Fruit fly (Drosophila melanogaster): Measurements from ENCODE around the gene Afg3l2.

DNA sequence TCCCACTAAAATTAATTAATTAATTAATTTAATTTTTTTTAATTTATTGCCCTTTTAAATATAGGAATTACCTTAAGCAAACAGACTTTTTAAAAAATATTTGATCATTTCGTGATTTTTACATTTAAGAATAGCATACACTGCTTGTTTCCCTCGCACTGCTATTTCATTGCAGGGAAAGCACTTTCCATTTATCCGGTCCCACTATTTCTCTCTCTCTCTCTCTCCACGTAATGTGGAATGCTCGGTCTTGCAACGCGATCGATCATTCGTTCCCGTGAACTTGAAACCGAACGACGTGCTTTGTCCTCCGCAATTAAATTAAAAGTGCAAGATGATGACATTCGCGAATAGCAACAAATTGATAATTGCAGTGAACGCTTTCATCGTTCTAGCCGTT lies 3.7 kb upstream of the Afg3l2 start:
- TF ChIP-seq CG11696 (GFP tag; IDR thresholded peaks at IDR 0.05) (no peak), CG4617 (GFP tag; optimal IDR thresholded peaks at IDR 0.05; ENCODE audit: borderline replicate concordance) (no peak), CG12769 (tag; optimal IDR thresholded peaks at IDR 0.05) (no peak), Lim3 (GFP tag; IDR thresholded peaks at IDR 0.05) (no peak), Antp (GFP tag; optimal IDR thresholded peaks at IDR 0.05) (no peak)
